Worm (Caenorhabditis elegans): ENCODE data around the gene gskl-1.

ce11 chrII:10971677-10972076, 24.3 kb downstream of the gskl-1 start:
- no peak for TF ChIP-seq dmd-4 (tag; optimal IDR thresholded peaks at IDR 0.05; ENCODE audit: borderline replicate concordance)
- no peak for TF ChIP-seq ceh-9 (tag; optimal IDR thresholded peaks at IDR 0.05)
- TF ChIP-seq odd-2 (tag; optimal IDR thresholded peaks at IDR 0.05): no peak
- TF ChIP-seq sox-4 (tag; optimal IDR thresholded peaks at IDR 0.05): no peak
- TF ChIP-seq ttx-3 (tag; optimal IDR thresholded peaks at IDR 0.05): no peak
- TF ChIP-seq dve-1 (tag; optimal IDR thresholded peaks at IDR 0.05): no peak
- no peak for TF ChIP-seq npax-4 (tag; optimal IDR thresholded peaks at IDR 0.05)
- no peak for TF ChIP-seq ama-1 (optimal IDR thresholded peaks at IDR 0.05)
- no peak for TF ChIP-seq pros-1 (tag; optimal IDR thresholded peaks at IDR 0.05)
- no peak for TF ChIP-seq ceh-22 (tag; optimal IDR thresholded peaks at IDR 0.05)
- no peak for TF ChIP-seq mec-3 (tag; optimal IDR thresholded peaks at IDR 0.05; ENCODE audit: borderline replicate concordance)
- TF ChIP-seq tbx-2 (tag; optimal IDR thresholded peaks at IDR 0.05): no peak
- no peak for TF ChIP-seq ceh-24 (tag; optimal IDR thresholded peaks at IDR 0.05)

Measured in whole organism, late embryonic.